Worm (Caenorhabditis elegans): ENCODE results near the gene K08F4.3.

The K08F4.3 gene

ce11 chrIV:10174932-10175732 is 46.1 kb downstream of the K08F4.3 start (continued):
- TF ChIP-seq B0336.3 (GFP tag; IDR thresholded peaks at IDR 0.05) (no peak), T26A5.8 (tag; optimal IDR thresholded peaks at IDR 0.05) (no peak), lin-35 (GFP tag; optimal IDR thresholded peaks at IDR 0.05) (no peak), cebp-1 (GFP tag; IDR thresholded peaks at IDR 0.05) (peak; percentile 20; the same call in 1 of the 2 replicates), cebp-1 (tag; optimal IDR thresholded peaks at IDR 0.05) (peak; percentile 33), F55B11.4 (tag; optimal IDR thresholded peaks at IDR 0.05; ENCODE audit: borderline replicate concordance, insufficient read depth) (no peak), ama-1 (optimal IDR thresholded peaks at IDR 0.05) (no peak), ama-1 (GFP tag; optimal IDR thresholded peaks at IDR 0.05) (no peak), xnd-1 (tag; optimal IDR thresholded peaks at IDR 0.05) (no peak), mel-28 (tag; optimal IDR thresholded peaks at IDR 0.05; ENCODE audit: borderline replicate concordance) (no peak), B0261.1 (tag; optimal IDR thresholded peaks at IDR 0.05) (no peak), pbrm-1 (GFP tag; IDR thresholded peaks at IDR 0.05) (no peak), Y79H2A.3 (GFP tag; conservative IDR thresholded peaks at IDR 0.05) (no peak), F49E8.2 (tag; optimal IDR thresholded peaks at IDR 0.05; ENCODE audit: insufficient read depth) (no peak), hmg-1.2 (GFP tag; IDR thresholded peaks at IDR 0.05) (peak; percentile 10; the same call in 1 of the 2 replicates), sptf-2 (GFP tag; optimal IDR thresholded peaks at IDR 0.05) (no peak), ztf-25 (GFP tag; IDR thresholded peaks at IDR 0.05) (no peak), K11D2.4 (GFP tag; IDR thresholded peaks at IDR 0.05) (no peak), dpff-1 (tag; optimal IDR thresholded peaks at IDR 0.05) (no peak), akir-1 (GFP tag; optimal IDR thresholded peaks at IDR 0.05) (no peak), nfyb-1 (GFP tag; IDR thresholded peaks at IDR 0.05) (peak; percentile 54; the same call in 1 of the 2 replicates)

ce11 chrIV:10176252-10176730 is 47.2 kb downstream of the K08F4.3 start, which contains the start of gene rack-1:
Gene rack-1, plus strand, starts transcription at chrIV:10176680.
- TF ChIP-seq lin-54 (GFP tag; optimal IDR thresholded peaks at IDR 0.05) = peak; percentile 26
- no peak for TF ChIP-seq B0336.3 (GFP tag; IDR thresholded peaks at IDR 0.05)
- TF ChIP-seq attf-6 (GFP tag; IDR thresholded peaks at IDR 0.05) = no peak
- TF ChIP-seq B0035.1 (tag; optimal IDR thresholded peaks at IDR 0.05) = no peak
- TF ChIP-seq ceh-40 (GFP tag; IDR thresholded peaks at IDR 0.05) = no peak
- TF ChIP-seq snpc-4 (GFP tag; optimal IDR thresholded peaks at IDR 0.05) = peak; percentile 54
- TF ChIP-seq snpc-4 (tag; optimal IDR thresholded peaks at IDR 0.05) = peak in 2 of 4 experiments; percentile 4 to 30
- TF ChIP-seq lin-26 (GFP tag; IDR thresholded peaks at IDR 0.05) = no peak
- peak; percentile 28 for TF ChIP-seq lin-40 (tag; optimal IDR thresholded peaks at IDR 0.05)
- no peak for TF ChIP-seq pha-4 (tag; optimal IDR thresholded peaks at IDR 0.05)
- TF ChIP-seq ceh-100 (GFP tag; IDR thresholded peaks at IDR 0.05) = no peak
- no peak for TF ChIP-seq hmg-20 (GFP tag; IDR thresholded peaks at IDR 0.05)
- TF ChIP-seq Y53F4B.3 (GFP tag; IDR thresholded peaks at IDR 0.05) = no peak
- TF ChIP-seq fkh-3 (tag; optimal IDR thresholded peaks at IDR 0.05) = no peak
- TF ChIP-seq F33H1.4 (GFP tag; IDR thresholded peaks at IDR 0.05) = peak; percentile 91
- TF ChIP-seq Y79H2A.3 (GFP tag; conservative IDR thresholded peaks at IDR 0.05) = no peak
- peak; percentile 14 for TF ChIP-seq nhr-80 (tag; optimal IDR thresholded peaks at IDR 0.05)
- TF ChIP-seq aptf-2 (GFP tag; conservative IDR thresholded peaks at IDR 0.05) = no peak
- peak; percentile 9; the same call in 1 of the 2 replicates for TF ChIP-seq pbrm-1 (GFP tag; IDR thresholded peaks at IDR 0.05)
- TF ChIP-seq F23B12.7 (tag; optimal IDR thresholded peaks at IDR 0.05; ENCODE audit: insufficient read depth) = peak; percentile 81
- no peak for TF ChIP-seq cebp-2 (GFP tag; IDR thresholded peaks at IDR 0.05)
- TF ChIP-seq tlf-1 (GFP tag; optimal IDR thresholded peaks at IDR 0.05) = no peak
- TF ChIP-seq snpc-3.4 (tag; optimal IDR thresholded peaks at IDR 0.05) = peak; percentile 63
- no peak for TF ChIP-seq ceh-79 (tag; optimal IDR thresholded peaks at IDR 0.05)
- TF ChIP-seq ekl-4 (GFP tag; IDR thresholded peaks at IDR 0.05) = no peak
- peak; percentile 46; the same call in 1 of the 2 replicates for TF ChIP-seq egrh-3 (GFP tag; IDR thresholded peaks at IDR 0.05)
- TF ChIP-seq attf-5 (GFP tag; optimal IDR thresholded peaks at IDR 0.05) = no peak
- TF ChIP-seq mcd-1 (GFP tag; IDR thresholded peaks at IDR 0.05) = peak; percentile 47; the same call in 1 of the 2 replicates
- TF ChIP-seq rcor-1 (GFP tag; IDR thresholded peaks at IDR 0.05) = no peak
- peak; percentile 33; the same call in 1 of the 2 replicates for TF ChIP-seq hmg-1.2 (GFP tag; IDR thresholded peaks at IDR 0.05)
